Fruit fly (Drosophila melanogaster): Measurements from ENCODE around the gene CG6059.
A peak's percentile ranks its signal among the peaks of the same experiment; 100 is the strongest.

The CG6059 gene

DNA sequence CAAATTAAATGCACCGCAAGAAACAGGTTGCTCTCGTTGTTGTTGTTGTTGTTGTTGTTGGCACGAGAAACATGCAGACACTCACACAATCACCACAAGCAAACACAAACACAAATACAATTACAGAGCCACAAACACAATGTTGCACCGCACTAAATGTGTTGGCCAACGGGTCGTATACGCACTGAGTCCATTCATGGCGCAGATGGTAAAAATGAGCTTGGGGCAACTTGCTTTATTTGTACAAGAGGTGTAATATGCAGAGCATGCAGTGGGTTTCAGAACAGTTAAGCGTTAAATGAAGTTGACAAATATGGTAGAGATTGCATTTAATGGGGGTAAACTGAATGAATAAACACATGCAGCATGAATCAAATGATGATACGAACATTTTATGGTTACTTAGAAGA, 13.4 kb upstream of the CG6059 start (continued):
- TF ChIP-seq twi (tag; optimal IDR thresholded peaks at IDR 0.05) (peak; percentile 70), salm (tag; optimal IDR thresholded peaks at IDR 0.05) (peak; percentile 48), CG3407 (GFP tag; optimal IDR thresholded peaks at IDR 0.05) (peak; percentile 65), CG4328 (GFP tag; optimal IDR thresholded peaks at IDR 0.05) (peak; percentile 38), D19B (GFP tag; optimal IDR thresholded peaks at IDR 0.05) (no peak), CG8388 (GFP tag; optimal IDR thresholded peaks at IDR 0.05) (peak; percentile 6), gsb-n (tag; optimal IDR thresholded peaks at IDR 0.05) (peak; percentile 38), CG4424 (GFP tag; optimal IDR thresholded peaks at IDR 0.05) (no peak), CG16813 (GFP tag; IDR thresholded peaks at IDR 0.05; ENCODE audit: partially characterized antibody) (no peak), yki (optimal IDR thresholded peaks at IDR 0.05) (no peak), Atf6 (GFP tag; IDR thresholded peaks at IDR 0.05) (no peak), gfzf (GFP tag; optimal IDR thresholded peaks at IDR 0.05) (no peak), oc (tag; optimal IDR thresholded peaks at IDR 0.05) (peak; percentile 62), sim (GFP tag; IDR thresholded peaks at IDR 0.05) (no peak), CG12391 (tag; optimal IDR thresholded peaks at IDR 0.05) (peak; percentile 27), mam (GFP tag; optimal IDR thresholded peaks at IDR 0.05) (no peak), Poxn (GFP tag; IDR thresholded peaks at IDR 0.05) (no peak), kah (GFP tag; optimal IDR thresholded peaks at IDR 0.05) (no peak), CG6689 (GFP tag; IDR thresholded peaks at IDR 0.05) (0 out of 2 replicates have a peak, but pooled peaks have one; percentile 24)

DNA sequence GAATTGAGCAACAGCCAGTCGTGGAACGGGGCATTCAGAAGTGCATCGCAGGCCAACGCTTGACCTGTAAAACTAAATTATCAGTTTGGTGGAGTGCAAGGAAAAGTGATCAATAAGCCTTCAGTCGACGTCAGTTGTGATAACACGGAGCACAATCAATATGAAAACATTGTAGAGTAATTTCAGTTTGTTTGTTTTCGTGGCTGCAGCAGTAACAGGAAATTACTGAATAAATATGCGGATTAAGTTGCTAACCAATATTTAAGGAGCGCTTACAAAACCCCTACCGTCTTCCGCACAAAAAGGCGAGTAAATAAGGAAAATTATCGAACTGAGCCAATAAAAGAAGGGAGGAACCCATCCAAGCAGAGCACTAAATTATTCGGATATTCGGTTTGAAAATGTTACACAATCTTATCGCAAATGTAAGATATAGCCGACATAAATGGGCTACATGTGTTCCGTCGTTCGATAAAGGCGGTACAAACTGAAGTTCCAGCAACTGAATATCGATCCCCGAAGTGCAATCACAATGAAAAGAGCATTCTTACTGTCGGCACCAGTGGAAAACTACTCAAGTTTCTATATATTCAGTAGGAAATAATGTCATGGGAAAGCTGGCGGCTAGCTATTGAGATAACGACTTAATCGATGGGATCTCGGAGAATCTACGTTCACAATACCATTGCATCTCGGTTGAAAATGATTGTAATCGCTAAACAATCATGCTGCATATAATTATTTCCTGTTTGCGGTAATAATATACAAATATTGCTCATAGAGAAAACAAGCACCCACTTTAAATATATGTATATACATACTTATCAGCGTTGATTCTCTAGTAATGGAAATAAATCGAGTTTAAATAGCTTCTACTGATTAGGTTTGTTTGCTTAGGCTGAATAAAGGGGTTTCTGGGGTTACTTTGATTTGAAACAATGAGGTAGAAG, 11.5 kb upstream of the CG6059 start:
- peak; percentile 76 for TF ChIP-seq CrebB (tag; optimal IDR thresholded peaks at IDR 0.05)
- TF ChIP-seq CG13775 (GFP tag; optimal IDR thresholded peaks at IDR 0.05): peak; percentile 29
- TF ChIP-seq ftz-f1 (GFP tag; optimal IDR thresholded peaks at IDR 0.05): no peak
- no peak for TF ChIP-seq ro (GFP tag; IDR thresholded peaks at IDR 0.05)
- no peak for TF ChIP-seq dan (GFP tag; IDR thresholded peaks at IDR 0.05)
- peak; percentile 49; the same call in 1 of the 2 replicates for TF ChIP-seq sens-2 (GFP tag; IDR thresholded peaks at IDR 0.05)
- peak; percentile 28 for TF ChIP-seq Dek (tag; optimal IDR thresholded peaks at IDR 0.05)
- peak; percentile 84 for TF ChIP-seq ara (GFP tag; IDR thresholded peaks at IDR 0.05)
- peak; percentile 59 for TF ChIP-seq CG12219 (GFP tag; optimal IDR thresholded peaks at IDR 0.05)
- peak; percentile 5 for TF ChIP-seq phol (tag; optimal IDR thresholded peaks at IDR 0.05)
- peak; percentile 39 for TF ChIP-seq exex (tag; optimal IDR thresholded peaks at IDR 0.05)
- peak; percentile 40 for TF ChIP-seq CG10979 (tag; optimal IDR thresholded peaks at IDR 0.05)
- peak; percentile 60 for TF ChIP-seq Hsf (GFP tag; optimal IDR thresholded peaks at IDR 0.05)
- peak; percentile 22 for TF ChIP-seq CG10565 (GFP tag; optimal IDR thresholded peaks at IDR 0.05)
- TF ChIP-seq Ets97D (GFP tag; optimal IDR thresholded peaks at IDR 0.05): no peak
- TF ChIP-seq sc (optimal IDR thresholded peaks at IDR 0.05): no peak
- peak; percentile 75 for TF ChIP-seq sc (GFP tag; optimal IDR thresholded peaks at IDR 0.05)
- TF ChIP-seq Dbx (GFP tag; IDR thresholded peaks at IDR 0.05): no peak
- TF ChIP-seq ems (GFP tag; optimal IDR thresholded peaks at IDR 0.05): peak; percentile 32
- TF ChIP-seq Sry-δ (GFP tag; optimal IDR thresholded peaks at IDR 0.05): peak; percentile 22
- TF ChIP-seq grau (tag; optimal IDR thresholded peaks at IDR 0.05): peak; percentile 35
- peak; percentile 47 for TF ChIP-seq CG18476 (GFP tag; optimal IDR thresholded peaks at IDR 0.05)
- TF ChIP-seq CG34376 (GFP tag; optimal IDR thresholded peaks at IDR 0.05): no peak
- TF ChIP-seq CG2120 (GFP tag; optimal IDR thresholded peaks at IDR 0.05): no peak
- TF ChIP-seq CG6813 (GFP tag; optimal IDR thresholded peaks at IDR 0.05): peak; percentile 88
- TF ChIP-seq Jarid2 (GFP tag; optimal IDR thresholded peaks at IDR 0.05): peak; percentile 36
- peak; percentile 66; the same call in 2 of the 3 replicates for TF ChIP-seq so (GFP tag; IDR thresholded peaks at IDR 0.05)
- peak; percentile 32 for TF ChIP-seq Oli (tag; optimal IDR thresholded peaks at IDR 0.05)
- TF ChIP-seq CG4617 (GFP tag; optimal IDR thresholded peaks at IDR 0.05; ENCODE audit: borderline replicate concordance): no peak
- peak; percentile 13 for TF ChIP-seq maf-S (GFP tag; optimal IDR thresholded peaks at IDR 0.05)
